Fruit fly (Drosophila melanogaster): ENCODE measurements around the gene bc10.

The bc10 gene

dm6 chr3L:5568361-5568760 is 3.3 kb downstream of the bc10 start:
- TF ChIP-seq MESR4 (GFP tag; optimal IDR thresholded peaks at IDR 0.05) (no peak), CG11456 (GFP tag; IDR thresholded peaks at IDR 0.05) (no peak), yki (optimal IDR thresholded peaks at IDR 0.05) (no peak), CG13894 (tag; optimal IDR thresholded peaks at IDR 0.05) (no peak), Ets65A (GFP tag) (peak; percentile 91), Blimp-1 (GFP tag; optimal IDR thresholded peaks at IDR 0.05) (no peak), CG10321 (GFP tag; IDR thresholded peaks at IDR 0.05) (no peak), dati (GFP tag; IDR thresholded peaks at IDR 0.05) (no peak), chinmo (GFP tag; IDR thresholded peaks at IDR 0.05; ENCODE audit: partially characterized antibody) (0 out of 4 replicates have a peak, but pooled peaks have one; percentile 37), pita (GFP tag; optimal IDR thresholded peaks at IDR 0.05) (no peak), CG2712 (tag; optimal IDR thresholded peaks at IDR 0.05) (no peak), Nf-YA (GFP tag; IDR thresholded peaks at IDR 0.05) (peak; percentile 37; the same call in 1 of the 2 replicates), Hsf (GFP tag; optimal IDR thresholded peaks at IDR 0.05) (no peak), tin (GFP tag; optimal IDR thresholded peaks at IDR 0.05) (no peak), pan (optimal IDR thresholded peaks at IDR 0.05) (no peak), pan (GFP tag; optimal IDR thresholded peaks at IDR 0.05 in 1 of 2, IDR thresholded peaks at IDR 0.05 in 1 of 2) (no peak), ken (GFP tag; IDR thresholded peaks at IDR 0.05) (no peak), emc (GFP tag; optimal IDR thresholded peaks at IDR 0.05) (no peak), scrt (GFP tag; optimal IDR thresholded peaks at IDR 0.05) (no peak), nmo (GFP tag; optimal IDR thresholded peaks at IDR 0.05) (no peak), Dip2 (GFP tag; IDR thresholded peaks at IDR 0.05) (no peak), tx (GFP tag; optimal IDR thresholded peaks at IDR 0.05) (no peak), CG14014 (GFP tag; IDR thresholded peaks at IDR 0.05) (no peak), schlank (tag; optimal IDR thresholded peaks at IDR 0.05) (no peak), CG32532 (GFP tag; IDR thresholded peaks at IDR 0.05) (0 out of 2 replicates have a peak, but pooled peaks have one; percentile 17), mirr (GFP tag; optimal IDR thresholded peaks at IDR 0.05) (no peak), CG30020 (tag; optimal IDR thresholded peaks at IDR 0.05) (no peak), CG3065 (GFP tag; optimal IDR thresholded peaks at IDR 0.05) (no peak), cas (GFP tag; IDR thresholded peaks at IDR 0.05) (no peak), Med (GFP tag) (peak; percentile 36), bbx (GFP tag; IDR thresholded peaks at IDR 0.05; ENCODE audit: partially characterized antibody) (no peak)

- TF ChIP-seq Hr78 (GFP tag; optimal IDR thresholded peaks at IDR 0.05) (peak in 1 of 2 experiments; percentile 4), grn (GFP tag; optimal IDR thresholded peaks at IDR 0.05) (no peak), CG13894 (tag; optimal IDR thresholded peaks at IDR 0.05) (peak; percentile 38), Elba2 (GFP tag; optimal IDR thresholded peaks at IDR 0.05) (no peak), CG6175 (GFP tag; IDR thresholded peaks at IDR 0.05) (0 out of 3 replicates have a peak, but pooled peaks have one; percentile 10), CG13424 (tag; optimal IDR thresholded peaks at IDR 0.05) (no peak), CG7928 (GFP tag; optimal IDR thresholded peaks at IDR 0.05) (no peak), Six4 (GFP tag; optimal IDR thresholded peaks at IDR 0.05) (no peak), mirr (GFP tag; optimal IDR thresholded peaks at IDR 0.05) (peak; percentile 29), HHEX (GFP tag; optimal IDR thresholded peaks at IDR 0.05) (no peak), CG12104 (GFP tag; optimal IDR thresholded peaks at IDR 0.05) (no peak), Hr39 (optimal IDR thresholded peaks at IDR 0.05) (no peak), salm (tag; optimal IDR thresholded peaks at IDR 0.05) (no peak), CG12155 (GFP tag; optimal IDR thresholded peaks at IDR 0.05) (no peak), B-H2 (GFP tag; optimal IDR thresholded peaks at IDR 0.05) (peak; percentile 31), Deaf1 (tag; optimal IDR thresholded peaks at IDR 0.05) (peak; percentile 63), Opbp (GFP tag; IDR thresholded peaks at IDR 0.05; ENCODE audit: partially characterized antibody) (no peak), CG10543 (GFP tag; optimal IDR thresholded peaks at IDR 0.05) (peak; percentile 45), Pdp1 (GFP tag; optimal IDR thresholded peaks at IDR 0.05) (peak in 1 of 2 experiments; percentile 71), PHDP (tag; optimal IDR thresholded peaks at IDR 0.05) (no peak), bab2 (GFP tag; optimal IDR thresholded peaks at IDR 0.05) (no peak), CG12769 (tag; optimal IDR thresholded peaks at IDR 0.05) (peak; percentile 88), gro (GFP tag; optimal IDR thresholded peaks at IDR 0.05) (peak; percentile 20), Med (GFP tag) (peak; percentile 55), slbo (GFP tag; IDR thresholded peaks at IDR 0.05) (0 out of 2 replicates have a peak, but pooled peaks have one; percentile 8)
Observed at dm6 chr3L:5569724-5570123, 4.7 kb downstream of the bc10 start.
